Worm (Caenorhabditis elegans) whole organism, early embryonic: ENCODE results near the gene ugt-51.

Experiments
- F13C5.2 ChIP-seq: sonication (generic microtip); optimal IDR thresholded peaks from 2 replicates; lab custom pipeline; 2017; ENCODE audit warnings: mild to moderate bottlenecking, missing genetic modification characterization, inconsistent platforms, missing compliant biosample characterization
- aly-1 ChIP-seq: sonication (generic microtip); optimal IDR thresholded peaks from 2 replicates; lab custom pipeline; 2016; ENCODE audit warnings: missing genetic modification characterization, missing compliant biosample characterization
- ama-1 ChIP-seq: fragments of 150-350 bp; optimal IDR thresholded peaks from 2 replicates; lab custom pipeline; 2014
- ceh-13 ChIP-seq: fragments of 200-800 bp; sonication (Bioruptor generic); optimal IDR thresholded peaks from 2 replicates; lab custom pipeline; 2018; ENCODE audit warnings: mild to moderate bottlenecking, missing genetic modification characterization, missing compliant biosample characterization
- ceh-36 ChIP-seq: sonication (generic microtip); optimal IDR thresholded peaks from 2 replicates; lab custom pipeline; 2016; ENCODE audit warnings: missing genetic modification characterization, inconsistent platforms, missing compliant biosample characterization
- ets-7 ChIP-seq: sonication (generic microtip); optimal IDR thresholded peaks from 2 replicates; lab custom pipeline; 2016; ENCODE audit warnings: missing genotype, missing genetic modification characterization, missing compliant biosample characterization
- flt-1 ChIP-seq: fragments of 200-800 bp; sonication (Bioruptor generic); IDR thresholded peaks from 2 replicates; pipeline ENCODE4 v1.3.6; 2022; ENCODE audit warnings: missing genetic modification characterization, missing compliant biosample characterization
- hmbx-1 ChIP-seq: sonication (generic microtip); optimal IDR thresholded peaks from 2 replicates; lab custom pipeline; 2016; ENCODE audit warnings: mild to moderate bottlenecking, missing genetic modification characterization, missing compliant biosample characterization
- hmg-4 ChIP-seq: fragments of 200-800 bp; sonication (Bioruptor generic); optimal IDR thresholded peaks from 2 replicates; lab custom pipeline; 2018; ENCODE audit warnings: mild to moderate bottlenecking, missing genetic modification characterization, missing compliant biosample characterization
- pes-1 ChIP-seq: fragments of 200-800 bp; sonication (Bioruptor generic); IDR thresholded peaks from 2 replicates; pipeline ENCODE4 v1.3.6; 2022; ENCODE audit warnings: missing genetic modification reagents, missing genetic modification characterization, missing compliant biosample characterization
- scrt-1 ChIP-seq: fragments of 200-800 bp; sonication (Bioruptor generic); IDR thresholded peaks from 2 replicates; pipeline ENCODE4 v1.3.6; 2022; ENCODE audit warnings: missing genetic modification characterization, missing compliant biosample characterization
- sea-1 ChIP-seq: fragments of 200-800 bp; sonication (Bioruptor generic); conservative IDR thresholded peaks from 2 replicates; pipeline ENCODE4 v1.3.6; 2022; ENCODE audit warnings: missing genetic modification characterization, missing compliant biosample characterization
- tbx-37 ChIP-seq: fragments of 200-800 bp; sonication (Bioruptor generic); conservative IDR thresholded peaks from 2 replicates; pipeline ENCODE4 v1.3.6; 2022; ENCODE audit warnings: missing genetic modification reagents, missing genetic modification characterization, missing compliant biosample characterization
- tra-4 ChIP-seq: sonication (generic microtip); optimal IDR thresholded peaks from 2 replicates; lab custom pipeline; 2017; ENCODE audit warnings: missing genetic modification characterization, missing compliant biosample characterization

- TF ChIP-seq F13C5.2 (no peak), tra-4 (no peak), flt-1 (GFP tag; lab: Robert Waterston, UW) (no peak), tbx-37 (GFP tag; lab: Robert Waterston, UW) (no peak), hmg-4 (no peak), ama-1 (lab: Kevin White, UChicago) (no peak), ceh-36 (tag; lab: Kevin White, UChicago) (no peak), ets-7 (tag; lab: Kevin White, UChicago) (no peak), ceh-13 (GFP tag; lab: Kevin White, UChicago) (no peak), sea-1 (GFP tag; lab: Robert Waterston, UW) (no peak), hmbx-1 (tag; lab: Kevin White, UChicago) (no peak), aly-1 (no peak), pes-1 (GFP tag; lab: Robert Waterston, UW) (no peak), scrt-1 (no peak)
These were observed 33.3 kb downstream of the ugt-51 start, which contains the start of gene srh-129 for ce11 chrV:5143785-5144184.
